Worm (Caenorhabditis elegans) whole organism, L4 larva: Measurements from ENCODE around the gene F26A10.2.

Experiments
- arid-1 ChIP-seq: fragments of 200-800 bp; sonication (Bioruptor generic); conservative IDR thresholded peaks from 2 replicates; pipeline ENCODE4 v1.3.6; 2022; ENCODE audit warnings: missing genetic modification reagents, missing genetic modification characterization, missing compliant biosample characterization
- daf-8 ChIP-seq: fragments of 200-800 bp; sonication (Bioruptor generic); IDR thresholded peaks from 2 replicates; pipeline ENCODE4 v1.3.6; 2022; ENCODE audit warnings: missing genetic modification characterization, missing compliant biosample characterization
- dpl-1 ChIP-seq: fragments of 150-350 bp; optimal IDR thresholded peaks from 2 replicates; lab custom pipeline; 2014; ENCODE audit warnings: missing biosample characterization, missing genetic modification reagents, missing genetic modification characterization
- lin-15B ChIP-seq: fragments of 150-350 bp; sonication (generic microtip); optimal IDR thresholded peaks from 3 replicates; lab custom pipeline; 2014; ENCODE audit warnings: missing biosample characterization, missing genetic modification characterization
- lir-3 ChIP-seq: sonication (generic microtip); optimal IDR thresholded peaks from 2 replicates; lab custom pipeline; 2016; ENCODE audit warnings: mild to moderate bottlenecking, missing genetic modification characterization, missing compliant biosample characterization
- mdl-1 ChIP-seq, 2 experiments: fragments of 150-350 bp in 1 of 2; sonication (generic microtip) in 1 of 2; optimal IDR thresholded peaks; 2 replicates each; lab custom pipeline; 2014 to 2017; ENCODE audit warnings: missing biosample characterization in 2 of 2, missing genetic modification characterization in 2 of 2
- nhr-237 ChIP-seq: sonication (generic microtip); optimal IDR thresholded peaks from 2 replicates; lab custom pipeline; 2017; ENCODE audit warnings: missing biosample characterization, missing genetic modification characterization
- spr-1 ChIP-seq: sonication (generic microtip); optimal IDR thresholded peaks from 2 replicates; lab custom pipeline; 2016; ENCODE audit warnings: mild to moderate bottlenecking, missing genetic modification characterization, missing compliant biosample characterization
- zag-1 ChIP-seq: fragments of 150-350 bp; optimal IDR thresholded peaks from 2 replicates; lab custom pipeline; 2014; ENCODE audit warnings: missing biosample characterization, missing genetic modification characterization
- zip-11 ChIP-seq: fragments of 200-800 bp; sonication (Bioruptor generic); IDR thresholded peaks from 2 replicates; pipeline ENCODE4 v1.3.6; 2022; ENCODE audit warnings: missing genetic modification characterization, missing compliant biosample characterization

DNA sequence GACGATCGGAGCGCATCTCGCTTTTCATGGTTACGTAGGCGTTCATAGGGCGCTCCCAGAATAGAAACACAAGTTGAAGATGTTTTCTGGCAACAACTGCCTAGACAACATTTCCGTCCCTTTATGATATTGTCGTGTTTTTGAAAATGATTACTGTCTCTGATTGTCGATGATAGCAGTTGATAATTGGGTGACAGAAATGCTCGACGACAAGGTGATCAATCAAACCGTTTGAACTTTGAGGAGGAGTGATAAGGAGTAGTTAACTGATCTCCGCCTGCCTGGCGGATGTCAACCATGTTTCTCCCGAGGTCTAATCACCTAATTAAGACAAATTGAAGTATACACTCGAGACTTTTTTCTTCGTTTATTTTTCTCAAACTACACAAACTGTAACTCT lies 61.3 kb downstream of the F26A10.2 start:
- TF ChIP-seq nhr-237 (tag; lab: Kevin White, UChicago) (no peak), zag-1 (tag; lab: Kevin White, UChicago) (no peak), daf-8 (GFP tag; lab: Robert Waterston, UW) (no peak), dpl-1 (GFP tag; lab: Kevin White, UChicago) (no peak), lin-15B (tag; lab: Kevin White, UChicago) (no peak), arid-1 (GFP tag; lab: Robert Waterston, UW) (no peak), spr-1 (tag; lab: Kevin White, UChicago) (no peak), zip-11 (GFP tag; lab: Robert Waterston, UW) (no peak), mdl-1 (tag; optimal IDR thresholded peaks at IDR 0.05; lab: Kevin White, UChicago) (no peak), lir-3 (tag; lab: Kevin White, UChicago) (no peak)
